Worm (Caenorhabditis elegans) whole organism, late embryonic: Measurements from ENCODE around the gene daf-3.
A peak's percentile ranks its signal among the peaks of the same experiment; 100 is the strongest.

Source experiments
- Y22D7AL.16 ChIP-seq: sonication (generic microtip); optimal IDR thresholded peaks from 2 replicates; lab custom pipeline; 2016; ENCODE audit warnings: missing genetic modification characterization, missing compliant biosample characterization
- ceh-34 ChIP-seq: sonication (generic microtip); optimal IDR thresholded peaks from 2 replicates; lab custom pipeline; 2016; ENCODE audit warnings: mild to moderate bottlenecking, missing genetic modification characterization, missing compliant biosample characterization
- ceh-45 ChIP-seq: fragments of 200-800 bp; sonication (Bioruptor generic); IDR thresholded peaks from 2 replicates; pipeline ENCODE4 v1.3.6; 2022; ENCODE audit warnings: missing genetic modification reagents, missing genetic modification characterization, missing compliant biosample characterization
- ceh-6 ChIP-seq: fragments of 200-800 bp; sonication (Bioruptor generic); optimal IDR thresholded peaks from 2 replicates; lab custom pipeline; 2018; ENCODE audit warnings: mild to moderate bottlenecking, missing genetic modification characterization, missing compliant biosample characterization
- ets-4 ChIP-seq: sonication (generic microtip); optimal IDR thresholded peaks from 2 replicates; lab custom pipeline; 2016; ENCODE audit warnings: missing genetic modification characterization, missing compliant biosample characterization
- hlh-6 ChIP-seq: sonication (generic microtip); optimal IDR thresholded peaks from 2 replicates; lab custom pipeline; 2016; ENCODE audit warnings: missing genotype, missing genetic modification characterization, missing compliant biosample characterization
- nfya-1 ChIP-seq: sonication (generic microtip); optimal IDR thresholded peaks from 2 replicates; lab custom pipeline; 2017; ENCODE audit warnings: missing genetic modification characterization, mild to moderate bottlenecking, missing compliant biosample characterization, antibody characterized with exemption, moderate library complexity
- syd-9 ChIP-seq: sonication (generic microtip); optimal IDR thresholded peaks from 2 replicates; lab custom pipeline; 2016; ENCODE audit warnings: mild to moderate bottlenecking, missing genetic modification characterization, moderate library complexity, missing compliant biosample characterization
- tbx-2 ChIP-seq: sonication (generic microtip); optimal IDR thresholded peaks from 2 replicates; lab custom pipeline; 2016; ENCODE audit warnings: missing genetic modification characterization, missing compliant biosample characterization
- unc-86 ChIP-seq: sonication (generic microtip); optimal IDR thresholded peaks from 2 replicates; lab custom pipeline; 2016; ENCODE audit warnings: missing genetic modification characterization, missing compliant biosample characterization

- TF ChIP-seq nfya-1 (tag; lab: Kevin White, UChicago) (peak; percentile 92), ceh-34 (tag; lab: Kevin White, UChicago) (peak; percentile 69), hlh-6 (tag; lab: Kevin White, UChicago) (no peak), Y22D7AL.16 (tag; lab: Kevin White, UChicago) (no peak), unc-86 (no peak), ets-4 (peak; percentile 15), ceh-45 (GFP tag; lab: Robert Waterston, UW) (no peak), tbx-2 (tag; lab: Kevin White, UChicago) (peak; percentile 89), ceh-6 (GFP tag; lab: Kevin White, UChicago) (no peak), syd-9 (peak; percentile 53)
These were observed 57.1 kb downstream of the daf-3 start, which contains the start of the genes trap-2 and ile-2 for ce11 chrX:768061-768646.
